Worm (Caenorhabditis elegans) whole organism, L3 larva: Measurements from ENCODE around the gene pqn-53.

Experiments used
- aly-2 ChIP-seq: fragments of 150-350 bp; optimal IDR thresholded peaks from 2 replicates; lab custom pipeline; 2014; ENCODE audit warnings: missing biosample characterization, missing genetic modification characterization
- ceh-16 ChIP-seq: sonication (generic microtip); optimal IDR thresholded peaks from 2 replicates; lab custom pipeline; 2017; ENCODE audit warnings: missing biosample characterization, missing genetic modification characterization
- ceh-28 ChIP-seq: fragments of 150-350 bp; optimal IDR thresholded peaks from 2 replicates; lab custom pipeline; 2014; ENCODE audit warnings: missing biosample characterization, missing genetic modification reagents, missing genetic modification characterization
- egl-27 ChIP-seq: sonication (generic microtip); optimal IDR thresholded peaks from 4 replicates; lab custom pipeline; 2017; ENCODE audit warnings: missing biosample characterization, missing genetic modification reagents, missing genetic modification characterization
- elt-2 ChIP-seq: sonication (generic microtip); optimal IDR thresholded peaks from 2 replicates; lab custom pipeline; 2016; ENCODE audit warnings: missing genetic modification reagents, mild to moderate bottlenecking, missing genetic modification characterization, missing compliant biosample characterization
- fos-1 ChIP-seq: fragments of 150-350 bp; optimal IDR thresholded peaks from 2 replicates; lab custom pipeline; 2014; ENCODE audit warnings: missing biosample characterization, missing genetic modification characterization
- nhr-12 ChIP-seq: fragments of 150-350 bp; optimal IDR thresholded peaks from 2 replicates; lab custom pipeline; 2014; ENCODE audit warnings: missing biosample characterization, missing genetic modification characterization
- nhr-237 ChIP-seq: fragments of 150-350 bp; optimal IDR thresholded peaks from 2 replicates; lab custom pipeline; 2014; ENCODE audit warnings: missing biosample characterization, missing genetic modification characterization
- nhr-43 ChIP-seq: sonication (generic microtip); optimal IDR thresholded peaks from 2 replicates; lab custom pipeline; 2016; ENCODE audit warnings: mild to moderate bottlenecking, missing genetic modification characterization, missing compliant biosample characterization; ENCODE audit not compliant: poor library complexity, severe bottlenecking
- nhr-67 ChIP-seq: fragments of 150-350 bp; optimal IDR thresholded peaks from 2 replicates; lab custom pipeline; 2014; ENCODE audit warnings: missing biosample characterization, missing genetic modification characterization
- nhr-77 ChIP-seq: fragments of 150-350 bp; optimal IDR thresholded peaks from 2 replicates; lab custom pipeline; 2014; ENCODE audit warnings: missing biosample characterization, missing genetic modification characterization
- sea-2 ChIP-seq: fragments of 150-350 bp; sonication (generic microtip); optimal IDR thresholded peaks from 4 replicates; lab custom pipeline; 2014; ENCODE audit warnings: missing biosample characterization, missing genetic modification reagents, missing genetic modification characterization
- snpc-4 ChIP-seq: fragments of 150-350 bp; optimal IDR thresholded peaks from 2 replicates; lab custom pipeline; 2014; ENCODE audit warnings: missing biosample characterization, missing genetic modification characterization
- ztf-4 ChIP-seq: fragments of 150-350 bp; optimal IDR thresholded peaks from 2 replicates; lab custom pipeline; 2014; ENCODE audit warnings: missing biosample characterization, missing genetic modification characterization

DNA sequence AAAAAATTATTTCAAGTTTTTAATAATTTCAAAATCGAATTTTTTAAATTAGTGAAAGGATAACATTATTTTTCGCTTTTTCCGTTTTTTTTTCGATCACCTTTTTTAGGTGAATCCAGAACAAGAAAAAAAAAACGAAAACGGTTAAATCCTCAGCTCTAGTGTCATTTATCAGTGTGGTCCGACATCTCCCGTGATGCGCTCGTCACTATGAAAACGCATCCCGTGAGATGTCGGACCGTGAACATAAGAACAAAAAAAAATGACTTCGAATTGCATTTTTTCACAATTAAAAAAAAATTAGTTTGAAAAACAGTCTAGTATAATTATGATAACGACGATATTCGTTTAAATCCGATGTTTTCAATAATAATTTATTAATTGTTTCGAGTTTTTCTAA is 17.5 kb downstream of the pqn-53 start:
- TF ChIP-seq snpc-4 (no peak), fos-1 (tag; lab: Kevin White, UChicago) (no peak), egl-27 (tag; lab: Kevin White, UChicago) (no peak), aly-2 (no peak), ceh-28 (no peak), sea-2 (no peak), nhr-12 (tag; lab: Kevin White, UChicago) (no peak), nhr-237 (tag; lab: Kevin White, UChicago) (no peak), elt-2 (tag; lab: Kevin White, UChicago) (no peak), ceh-16 (no peak), nhr-67 (tag; lab: Kevin White, UChicago) (no peak), nhr-77 (no peak), ztf-4 (tag; lab: Kevin White, UChicago) (no peak), nhr-43 (tag; lab: Kevin White, UChicago) (no peak)
